Worm (Caenorhabditis elegans): ENCODE data around the gene C06E4.6.

Gene C06E4.6

DNA sequence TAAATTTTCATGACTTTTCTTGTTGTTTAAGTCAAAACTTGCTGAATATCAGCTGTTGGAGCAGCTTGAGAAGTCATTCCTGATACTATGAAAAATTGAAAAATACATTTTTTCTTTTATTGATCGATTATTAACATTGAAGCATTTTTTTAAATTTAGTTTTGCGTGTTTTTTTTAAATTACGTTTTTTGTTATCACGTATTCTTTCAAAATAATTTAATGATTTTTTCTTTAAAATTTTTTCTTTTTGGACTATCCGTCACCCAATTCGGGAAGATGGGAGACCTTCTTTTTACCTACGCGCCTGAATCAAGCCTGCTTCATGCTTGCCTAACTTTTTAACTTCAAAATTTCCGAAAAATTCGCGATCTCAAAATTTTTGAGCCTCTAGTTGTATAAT, 36.0 kb upstream of the C06E4.6 start, which contains the start of gene F42C5.5 (continued):
- TF ChIP-seq nhr-76 (tag; optimal IDR thresholded peaks at IDR 0.05): no peak

DNA sequence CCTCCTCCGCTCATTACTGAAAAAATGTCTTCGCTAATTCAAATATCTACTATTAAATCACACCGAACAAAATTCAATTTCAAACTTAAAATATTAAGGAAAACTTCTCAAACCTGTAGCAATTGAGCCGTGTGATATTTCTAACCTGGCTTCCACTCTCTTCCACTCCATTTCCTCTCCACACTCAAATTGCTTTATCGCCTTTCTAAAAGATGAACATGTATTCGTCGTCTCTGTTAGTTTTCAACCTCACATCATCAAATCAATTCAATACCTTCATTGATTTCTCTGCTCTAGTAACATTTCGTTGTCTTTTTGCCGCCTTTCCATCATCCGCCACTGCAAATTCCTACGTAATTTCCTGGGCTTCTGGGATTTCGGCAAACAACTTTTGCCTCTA, 33.9 kb upstream of the C06E4.6 start, which contains the start of gene F42C5.4:
Gene F42C5.4, minus strand, starts transcription at position 171 of the 400 bp plus-strand sequence.
- no peak for TF ChIP-seq efl-1 (optimal IDR thresholded peaks at IDR 0.05)
- TF ChIP-seq efl-1 (GFP tag; optimal IDR thresholded peaks at IDR 0.05 in 1 of 2): no peak
- no peak for TF ChIP-seq fkh-4 (tag; optimal IDR thresholded peaks at IDR 0.05; ENCODE audit: borderline replicate concordance)
- no peak for TF ChIP-seq egl-27 (tag; optimal IDR thresholded peaks at IDR 0.05)
- no peak for TF ChIP-seq aly-2 (tag; optimal IDR thresholded peaks at IDR 0.05)
- TF ChIP-seq irx-1 (tag; optimal IDR thresholded peaks at IDR 0.05): no peak
- no peak for TF ChIP-seq Y116A8C.19 (tag; optimal IDR thresholded peaks at IDR 0.05; ENCODE audit: borderline replicate concordance)
- TF ChIP-seq fkh-10 (GFP tag; optimal IDR thresholded peaks at IDR 0.05): no peak
- no peak for TF ChIP-seq sup-37 (GFP tag; optimal IDR thresholded peaks at IDR 0.05)
- TF ChIP-seq ceh-88 (GFP tag; IDR thresholded peaks at IDR 0.05): no peak
- no peak for TF ChIP-seq nhr-237 (tag; optimal IDR thresholded peaks at IDR 0.05)
- no peak for TF ChIP-seq nhr-28 (tag; optimal IDR thresholded peaks at IDR 0.05)
- TF ChIP-seq ceh-63 (GFP tag; optimal IDR thresholded peaks at IDR 0.05): no peak
- TF ChIP-seq ets-5 (GFP tag; IDR thresholded peaks at IDR 0.05): no peak
- TF ChIP-seq lin-35 (GFP tag; optimal IDR thresholded peaks at IDR 0.05): no peak
- TF ChIP-seq nhr-12 (tag; optimal IDR thresholded peaks at IDR 0.05): no peak

- TF ChIP-seq ztf-11 (tag; optimal IDR thresholded peaks at IDR 0.05) (no peak), efl-1 (optimal IDR thresholded peaks at IDR 0.05) (peak; percentile 10 to 34), efl-1 (GFP tag; optimal IDR thresholded peaks at IDR 0.05 in 1 of 2) (peak; percentile 39 to 94), lin-35 (GFP tag; optimal IDR thresholded peaks at IDR 0.05) (peak; percentile 20 to 65), dpl-1 (GFP tag; optimal IDR thresholded peaks at IDR 0.05) (peak in 1 of 3 experiments; percentile 53)
These were observed 33.0 kb upstream of the C06E4.6 start for ce11 chrIV:7291066-7291465.

ce11 chrIV:7287474-7287873, 29.4 kb upstream of the C06E4.6 start, which contains the start of gene F42C5.3:
Gene F42C5.3, minus strand, starts transcription at chrIV:7287574.
- TF ChIP-seq unc-30 (tag; optimal IDR thresholded peaks at IDR 0.05) (no peak), mdl-1 (tag; optimal IDR thresholded peaks at IDR 0.05) (no peak), dpl-1 (GFP tag; optimal IDR thresholded peaks at IDR 0.05) (no peak), ceh-8 (GFP tag; optimal IDR thresholded peaks at IDR 0.05) (no peak), lin-14 (GFP tag; optimal IDR thresholded peaks at IDR 0.05) (no peak), hlh-17 (GFP tag; optimal IDR thresholded peaks at IDR 0.05; ENCODE audit: borderline replicate concordance) (no peak), C16A3.4 (tag; optimal IDR thresholded peaks at IDR 0.05) (no peak), nhr-90 (tag; optimal IDR thresholded peaks at IDR 0.05; ENCODE audit: poor library complexity) (no peak), sup-37 (GFP tag; optimal IDR thresholded peaks at IDR 0.05) (no peak), nhr-11 (tag; optimal IDR thresholded peaks at IDR 0.05) (no peak), vab-15 (tag; optimal IDR thresholded peaks at IDR 0.05) (no peak), pqm-1 (tag; optimal IDR thresholded peaks at IDR 0.05) (no peak), nhr-28 (tag; optimal IDR thresholded peaks at IDR 0.05) (no peak), fkh-8 (tag; optimal IDR thresholded peaks at IDR 0.05) (no peak)

DNA sequence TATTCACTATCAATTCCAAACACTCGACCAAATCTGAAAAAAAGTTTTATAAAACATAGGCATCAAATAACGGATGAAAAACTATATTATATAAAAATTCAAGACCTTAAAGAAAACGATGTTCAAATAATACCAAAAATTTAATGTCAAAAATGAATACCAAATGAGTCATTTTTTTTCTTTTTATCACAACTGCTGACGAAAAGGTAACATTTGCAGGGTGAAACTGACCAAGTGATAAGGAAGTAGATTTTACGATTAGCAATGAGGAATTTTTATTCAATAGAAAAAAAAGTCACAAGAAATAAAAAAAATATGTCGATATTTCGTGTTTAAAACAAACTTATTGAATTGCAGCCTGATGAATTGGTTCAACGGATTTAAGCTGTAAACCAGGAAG, 27.7 kb upstream of the C06E4.6 start, which contains the start of gene C06E4.8:
Gene C06E4.8, minus strand, starts transcription at position 37 of the 400 bp plus-strand sequence.
- TF ChIP-seq irx-1 (tag; optimal IDR thresholded peaks at IDR 0.05) (no peak), lin-39 (tag; optimal IDR thresholded peaks at IDR 0.05) (no peak), ztf-11 (tag; optimal IDR thresholded peaks at IDR 0.05) (no peak), efl-1 (optimal IDR thresholded peaks at IDR 0.05) (no peak), efl-1 (GFP tag; optimal IDR thresholded peaks at IDR 0.05 in 1 of 2) (no peak), lin-35 (GFP tag; optimal IDR thresholded peaks at IDR 0.05) (no peak), lsy-2 (tag; optimal IDR thresholded peaks at IDR 0.05) (no peak), pqm-1 (tag; optimal IDR thresholded peaks at IDR 0.05) (no peak), tbx-2 (tag; optimal IDR thresholded peaks at IDR 0.05) (no peak), Y116A8C.19 (tag; optimal IDR thresholded peaks at IDR 0.05; ENCODE audit: borderline replicate concordance) (no peak), ama-1 (optimal IDR thresholded peaks at IDR 0.05) (no peak), lin-15B (tag; optimal IDR thresholded peaks at IDR 0.05) (no peak)
